In genomic region chrV:3194952-3195450, ce11 we compare ENCODE assay signal across 8 worm cellular contexts.
TF ChIP-seq lines count a peak whose summit lies in the region.

Gene Y73C8B.2 (minus strand): TSS chrV:3195002.

TF ChIP-seq in whole organism, L1 larva, 84 proteins besides CTCF, POLR2A, EP300 and RAD21 (continues in another document):
- TF ChIP-seq lin-14 (GFP tag; optimal IDR thresholded peaks at IDR 0.05; lab: Kevin White, UChicago) (peak; percentile 76), mdl-1 (tag; optimal IDR thresholded peaks at IDR 0.05; lab: Kevin White, UChicago) (no peak), nhr-90 (tag; optimal IDR thresholded peaks at IDR 0.05; lab: Kevin White, UChicago; ENCODE audit: poor library complexity) (no peak), ceh-82 (tag; optimal IDR thresholded peaks at IDR 0.05; lab: Kevin White, UChicago) (no peak), blmp-1 (tag; optimal IDR thresholded peaks at IDR 0.05; lab: Kevin White, UChicago) (peak; percentile 42), nhr-47 (tag; optimal IDR thresholded peaks at IDR 0.05; lab: Kevin White, UChicago) (peak; percentile 9), irx-1 (tag; optimal IDR thresholded peaks at IDR 0.05; lab: Kevin White, UChicago) (peak; percentile 3), dsc-1 (tag; optimal IDR thresholded peaks at IDR 0.05; lab: Kevin White, UChicago) (no peak), unc-86 (tag; optimal IDR thresholded peaks at IDR 0.05; lab: Kevin White, UChicago) (no peak), zag-1 (tag; optimal IDR thresholded peaks at IDR 0.05; lab: Kevin White, UChicago) (no peak), lin-13 (GFP tag; optimal IDR thresholded peaks at IDR 0.05; lab: Kevin White, UChicago) (no peak), ama-1 (optimal IDR thresholded peaks at IDR 0.05; lab: Kevin White, UChicago) (no peak)

TF ChIP-seq in whole organism, L2 larva, 48 proteins besides CTCF, POLR2A, EP300 and RAD21 (continues in another document):
- TF ChIP-seq egl-27 (tag; optimal IDR thresholded peaks at IDR 0.05; lab: Kevin White, UChicago) (no peak), sma-3 (GFP tag; optimal IDR thresholded peaks at IDR 0.05; lab: Kevin White, UChicago) (no peak), F13H6.1 (tag; optimal IDR thresholded peaks at IDR 0.05; lab: Kevin White, UChicago) (peak; percentile 27), mbf-1 (tag; optimal IDR thresholded peaks at IDR 0.05; lab: Kevin White, UChicago) (no peak), nhr-12 (tag; optimal IDR thresholded peaks at IDR 0.05; lab: Kevin White, UChicago) (no peak), crh-2 (tag; optimal IDR thresholded peaks at IDR 0.05; lab: Kevin White, UChicago) (peak; percentile 27), nhr-129 (tag; optimal IDR thresholded peaks at IDR 0.05; lab: Kevin White, UChicago) (peak; percentile 39), gmeb-1 (tag; optimal IDR thresholded peaks at IDR 0.05; lab: Kevin White, UChicago) (peak; percentile 7), ztf-4 (tag; optimal IDR thresholded peaks at IDR 0.05; lab: Kevin White, UChicago) (peak; percentile 0), nhr-237 (tag; optimal IDR thresholded peaks at IDR 0.05; lab: Kevin White, UChicago) (no peak), lsy-2 (tag; optimal IDR thresholded peaks at IDR 0.05; lab: Kevin White, UChicago) (peak in 1 of 2 experiments; percentile 62), ama-1 (optimal IDR thresholded peaks at IDR 0.05; lab: Kevin White, UChicago) (no peak)

TF ChIP-seq in whole organism, L3 larva, 47 proteins besides CTCF, POLR2A, EP300 and RAD21 (continues in another document):
- TF ChIP-seq nhr-23 (tag; optimal IDR thresholded peaks at IDR 0.05; lab: Kevin White, UChicago) = peak; percentile 59
- peak; percentile 19 for TF ChIP-seq hmg-11 (tag; optimal IDR thresholded peaks at IDR 0.05; lab: Kevin White, UChicago)
- peak; percentile 33 for TF ChIP-seq elt-2 (tag; optimal IDR thresholded peaks at IDR 0.05; lab: Kevin White, UChicago)
- TF ChIP-seq ztf-11 (tag; optimal IDR thresholded peaks at IDR 0.05; lab: Kevin White, UChicago) = no peak
- TF ChIP-seq pqm-1 (tag; optimal IDR thresholded peaks at IDR 0.05; lab: Kevin White, UChicago) = peak; percentile 2
- TF ChIP-seq lin-15B (tag; optimal IDR thresholded peaks at IDR 0.05; lab: Kevin White, UChicago) = peak; percentile 54
- TF ChIP-seq ceh-28 (tag; optimal IDR thresholded peaks at IDR 0.05; lab: Kevin White, UChicago) = no peak
- peak; percentile 50 for TF ChIP-seq nhr-25 (tag; optimal IDR thresholded peaks at IDR 0.05; lab: Kevin White, UChicago)
- TF ChIP-seq pha-4 (tag; optimal IDR thresholded peaks at IDR 0.05; lab: Kevin White, UChicago) = peak; percentile 78
- TF ChIP-seq nfya-1 (tag; optimal IDR thresholded peaks at IDR 0.05; lab: Kevin White, UChicago; ENCODE audit: insufficient read depth) = peak; percentile 48
- TF ChIP-seq unc-62 (GFP tag; optimal IDR thresholded peaks at IDR 0.05; lab: Kevin White, UChicago) = no peak
- TF ChIP-seq R02D3.7 (tag; optimal IDR thresholded peaks at IDR 0.05; lab: Kevin White, UChicago) = no peak

TF ChIP-seq in whole organism, L4 larva, 104 proteins besides CTCF, POLR2A, EP300 and RAD21 (continues in another document):
- TF ChIP-seq fos-1 (tag; optimal IDR thresholded peaks at IDR 0.05; lab: Kevin White, UChicago) (no peak), hlh-11 (tag; optimal IDR thresholded peaks at IDR 0.05; lab: Kevin White, UChicago) (peak; percentile 0), mes-2 (tag; optimal IDR thresholded peaks at IDR 0.05; lab: Kevin White, UChicago; ENCODE audit: poor library complexity, severe bottlenecking) (no peak), nhr-102 (tag; optimal IDR thresholded peaks at IDR 0.05; lab: Kevin White, UChicago) (peak; percentile 34), zfp-2 (tag; optimal IDR thresholded peaks at IDR 0.05; lab: Kevin White, UChicago) (no peak), lsy-2 (tag; optimal IDR thresholded peaks at IDR 0.05; lab: Kevin White, UChicago) (peak in 1 of 2 experiments; percentile 58), pqm-1 (tag; optimal IDR thresholded peaks at IDR 0.05; lab: Kevin White, UChicago) (peak; percentile 14), D1046.2 (GFP tag; IDR thresholded peaks at IDR 0.05; lab: Robert Waterston, UW) (no peak), nhr-6 (tag; optimal IDR thresholded peaks at IDR 0.05; lab: Kevin White, UChicago) (peak; percentile 83), ceh-82 (tag; optimal IDR thresholded peaks at IDR 0.05; lab: Kevin White, UChicago) (no peak), dve-1 (tag; optimal IDR thresholded peaks at IDR 0.05; lab: Kevin White, UChicago; ENCODE audit: insufficient read depth) (peak; percentile 35)

TF ChIP-seq in whole organism, early embryonic, 17 proteins besides CTCF, POLR2A, EP300 and RAD21 (continues in another document):
- no peak for TF ChIP-seq scrt-1 (GFP tag; IDR thresholded peaks at IDR 0.05; lab: Robert Waterston, UW)
- no peak for TF ChIP-seq ets-7 (tag; optimal IDR thresholded peaks at IDR 0.05; lab: Kevin White, UChicago)
- TF ChIP-seq flt-1 (GFP tag; IDR thresholded peaks at IDR 0.05; lab: Robert Waterston, UW) = no peak
- TF ChIP-seq hnd-1 (tag; optimal IDR thresholded peaks at IDR 0.05; lab: Kevin White, UChicago) = no peak
- no peak for TF ChIP-seq aly-1 (tag; optimal IDR thresholded peaks at IDR 0.05; lab: Kevin White, UChicago)
- no peak for TF ChIP-seq ama-1 (optimal IDR thresholded peaks at IDR 0.05; lab: Kevin White, UChicago)
- TF ChIP-seq hmbx-1 (tag; optimal IDR thresholded peaks at IDR 0.05; lab: Kevin White, UChicago) = no peak
- TF ChIP-seq F13C5.2 (tag; optimal IDR thresholded peaks at IDR 0.05; lab: Kevin White, UChicago) = peak; percentile 5
- no peak for TF ChIP-seq B0310.2 (tag; optimal IDR thresholded peaks at IDR 0.05; lab: Kevin White, UChicago)
- no peak for TF ChIP-seq ceh-36 (tag; optimal IDR thresholded peaks at IDR 0.05; lab: Kevin White, UChicago)
- no peak for TF ChIP-seq hmg-4 (GFP tag; optimal IDR thresholded peaks at IDR 0.05; lab: Kevin White, UChicago)
- TF ChIP-seq pes-1 (GFP tag; IDR thresholded peaks at IDR 0.05; lab: Robert Waterston, UW) = no peak
- no peak for TF ChIP-seq tbx-37 (GFP tag; conservative IDR thresholded peaks at IDR 0.05; lab: Robert Waterston, UW)

TF ChIP-seq in whole organism, midembryonic, 9 proteins besides CTCF, POLR2A, EP300 and RAD21:
- TF ChIP-seq cog-1 (tag; optimal IDR thresholded peaks at IDR 0.05; lab: Kevin White, UChicago) (peak; percentile 5), T22C8.4 (GFP tag; IDR thresholded peaks at IDR 0.05; lab: Robert Waterston, UW) (no peak)

TF ChIP-seq in whole organism, mixed stage, embryonic, 35 proteins besides CTCF, POLR2A, EP300 and RAD21:
- TF ChIP-seq flh-1 (GFP tag; optimal IDR thresholded peaks at IDR 0.05; lab: Kevin White, UChicago) = no peak
- TF ChIP-seq nhr-2 (tag; optimal IDR thresholded peaks at IDR 0.05; lab: Kevin White, UChicago) = no peak
- peak; percentile 16 for TF ChIP-seq lin-13 (tag; optimal IDR thresholded peaks at IDR 0.05; lab: Kevin White, UChicago)
- TF ChIP-seq snpc-4 (tag; optimal IDR thresholded peaks at IDR 0.05; lab: Kevin White, UChicago) = no peak
- TF ChIP-seq ceh-43 (GFP tag; optimal IDR thresholded peaks at IDR 0.05; lab: Kevin White, UChicago) = no peak
- peak; percentile 53 for TF ChIP-seq mep-1 (tag; optimal IDR thresholded peaks at IDR 0.05; lab: Kevin White, UChicago)
- no peak for TF ChIP-seq nhr-237 (tag; optimal IDR thresholded peaks at IDR 0.05; lab: Kevin White, UChicago)
- no peak for TF ChIP-seq cnd-1 (tag; optimal IDR thresholded peaks at IDR 0.05; lab: Kevin White, UChicago)
- no peak for TF ChIP-seq zip-8 (tag; optimal IDR thresholded peaks at IDR 0.05; lab: Kevin White, UChicago)
- TF ChIP-seq ham-2 (GFP tag; optimal IDR thresholded peaks at IDR 0.05; lab: Kevin White, UChicago) = no peak
- TF ChIP-seq tbx-8 (GFP tag; optimal IDR thresholded peaks at IDR 0.05; lab: Kevin White, UChicago) = no peak
- no peak for TF ChIP-seq ces-1 (GFP tag; optimal IDR thresholded peaks at IDR 0.05; lab: Kevin White, UChicago)
- TF ChIP-seq unc-62 (GFP tag; optimal IDR thresholded peaks at IDR 0.05; lab: Kevin White, UChicago) = no peak
- no peak for TF ChIP-seq elt-3 (tag; optimal IDR thresholded peaks at IDR 0.05; lab: Kevin White, UChicago)
- no peak for TF ChIP-seq nhr-28 (tag; optimal IDR thresholded peaks at IDR 0.05; lab: Kevin White, UChicago)
- TF ChIP-seq sem-2 (GFP tag; optimal IDR thresholded peaks at IDR 0.05; lab: Kevin White, UChicago) = no peak
- peak; percentile 6 for TF ChIP-seq pha-4 (tag; optimal IDR thresholded peaks at IDR 0.05; lab: Kevin White, UChicago)

TF ChIP-seq in whole organism, young adult, 124 proteins besides CTCF, POLR2A, EP300 and RAD21:
- no peak for TF ChIP-seq ZK185.1 (tag; optimal IDR thresholded peaks at IDR 0.05; lab: Kevin White, UChicago; ENCODE audit: poor library complexity, severe bottlenecking)
- no peak for TF ChIP-seq Y53G8AR.9 (GFP tag; conservative IDR thresholded peaks at IDR 0.05; lab: Robert Waterston, UW)
- TF ChIP-seq somi-1 (GFP tag; optimal IDR thresholded peaks at IDR 0.05; lab: Kevin White, UChicago) = no peak
- no peak for TF ChIP-seq aptf-2 (GFP tag; conservative IDR thresholded peaks at IDR 0.05; lab: Robert Waterston, UW)
- no peak for TF ChIP-seq ama-1 (optimal IDR thresholded peaks at IDR 0.05; lab: Kevin White, UChicago)
- no peak for TF ChIP-seq ama-1 (GFP tag; optimal IDR thresholded peaks at IDR 0.05; lab: Kevin White, UChicago)
- TF ChIP-seq him-1 (tag; optimal IDR thresholded peaks at IDR 0.05; lab: Kevin White, UChicago) = no peak
- TF ChIP-seq nhr-80 (tag; optimal IDR thresholded peaks at IDR 0.05; lab: Kevin White, UChicago) = peak; percentile 8
- TF ChIP-seq mcd-1 (GFP tag; IDR thresholded peaks at IDR 0.05; lab: Robert Waterston, UW) = peak; percentile 73
- no peak for TF ChIP-seq B0336.3 (GFP tag; IDR thresholded peaks at IDR 0.05; lab: Robert Waterston, UW)
- no peak for TF ChIP-seq nhr-179 (tag; optimal IDR thresholded peaks at IDR 0.05; lab: Kevin White, UChicago)
- no peak for TF ChIP-seq unc-62 (GFP tag; optimal IDR thresholded peaks at IDR 0.05; lab: Kevin White, UChicago)
- no peak for TF ChIP-seq egl-44 (GFP tag; IDR thresholded peaks at IDR 0.05; lab: Robert Waterston, UW)
